Fruit fly (Drosophila melanogaster): ENCODE measurements around the gene Rcd-1.

The Rcd-1 gene

DNA sequence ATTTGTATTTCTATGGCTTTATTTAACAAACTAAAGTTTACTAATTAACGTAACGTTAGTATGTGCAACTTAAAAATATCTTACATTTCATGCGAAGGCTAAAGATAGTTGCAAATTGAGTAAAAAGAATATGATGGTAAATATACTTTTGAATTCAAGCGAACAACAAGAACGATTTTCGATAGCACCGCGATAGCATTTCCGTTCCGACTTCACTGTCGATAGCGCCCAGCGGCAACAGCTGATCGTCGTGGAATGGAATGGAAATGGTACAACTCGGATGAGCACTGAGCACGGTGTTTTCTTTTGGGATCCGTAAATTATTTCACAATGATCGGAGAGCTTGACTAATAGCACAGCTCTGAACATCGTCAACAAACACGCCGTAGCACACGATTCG lies 25.1 kb upstream of the Rcd-1 start (continued):
- no peak for TF ChIP-seq ERR (GFP tag; optimal IDR thresholded peaks at IDR 0.05)
- TF ChIP-seq Hand (GFP tag; optimal IDR thresholded peaks at IDR 0.05): peak; percentile 35
- TF ChIP-seq gro (GFP tag; optimal IDR thresholded peaks at IDR 0.05): peak; percentile 33
- no peak for TF ChIP-seq Doc2 (GFP tag; IDR thresholded peaks at IDR 0.05)
- TF ChIP-seq E2f2 (GFP tag; IDR thresholded peaks at IDR 0.05): peak; percentile 83
- TF ChIP-seq CG8281 (tag; optimal IDR thresholded peaks at IDR 0.05): no peak
- no peak for TF ChIP-seq CG15073 (GFP tag; optimal IDR thresholded peaks at IDR 0.05)
- peak; percentile 69 for TF ChIP-seq gcm (GFP tag; optimal IDR thresholded peaks at IDR 0.05)
- no peak for TF ChIP-seq CG7357 (GFP tag; IDR thresholded peaks at IDR 0.05)
- no peak for TF ChIP-seq CG9215 (GFP tag; IDR thresholded peaks at IDR 0.05)
- TF ChIP-seq cg (GFP tag; optimal IDR thresholded peaks at IDR 0.05): no peak
- no peak for TF ChIP-seq ara (GFP tag; IDR thresholded peaks at IDR 0.05)
- peak; percentile 74 for TF ChIP-seq chm (GFP tag; IDR thresholded peaks at IDR 0.05)
- TF ChIP-seq Nf-YA (GFP tag; IDR thresholded peaks at IDR 0.05): no peak
- peak; percentile 75 for TF ChIP-seq YL-1 (GFP tag; optimal IDR thresholded peaks at IDR 0.05)
- no peak; the same call in 2 of the 3 replicates for TF ChIP-seq CG17361 (GFP tag; IDR thresholded peaks at IDR 0.05)
- TF ChIP-seq CG7987 (GFP tag; optimal IDR thresholded peaks at IDR 0.05): peak; percentile 91
- TF ChIP-seq D (optimal IDR thresholded peaks at IDR 0.05): no peak
- TF ChIP-seq D (GFP tag; optimal IDR thresholded peaks at IDR 0.05): peak; percentile 18
- TF ChIP-seq Stat92E (GFP tag; optimal IDR thresholded peaks at IDR 0.05): no peak
- no peak for TF ChIP-seq Atf-2 (GFP tag; optimal IDR thresholded peaks at IDR 0.05)
- TF ChIP-seq CG4707 (GFP tag; optimal IDR thresholded peaks at IDR 0.05): peak; percentile 63
- TF ChIP-seq pum (GFP tag; optimal IDR thresholded peaks at IDR 0.05): no peak
- TF ChIP-seq ap (GFP tag; IDR thresholded peaks at IDR 0.05): 0 out of 2 replicates have a peak, but pooled peaks have one; percentile 9
- TF ChIP-seq schlank (tag; optimal IDR thresholded peaks at IDR 0.05): peak; percentile 71
- peak; percentile 21 for TF ChIP-seq NC2β (GFP tag; optimal IDR thresholded peaks at IDR 0.05)
- peak; percentile 29 for TF ChIP-seq org-1 (GFP tag; optimal IDR thresholded peaks at IDR 0.05)
- no peak for TF ChIP-seq fd96Cb (tag; optimal IDR thresholded peaks at IDR 0.05)
- TF ChIP-seq CG2116 (GFP tag; optimal IDR thresholded peaks at IDR 0.05): peak; percentile 94
- no peak for TF ChIP-seq sisA (GFP tag; IDR thresholded peaks at IDR 0.05)
- TF ChIP-seq Sin3A (optimal IDR thresholded peaks at IDR 0.05): no peak
- TF ChIP-seq trem (tag; optimal IDR thresholded peaks at IDR 0.05): peak; percentile 36
- TF ChIP-seq sr (GFP tag; IDR thresholded peaks at IDR 0.05): no peak
- TF ChIP-seq klu (GFP tag; IDR thresholded peaks at IDR 0.05): no peak
- no peak for TF ChIP-seq Camta (GFP tag; optimal IDR thresholded peaks at IDR 0.05)
- TF ChIP-seq CG11723 (GFP tag; optimal IDR thresholded peaks at IDR 0.05): peak; percentile 47
- no peak for TF ChIP-seq prd (optimal IDR thresholded peaks at IDR 0.05)
- TF ChIP-seq prd (GFP tag; IDR thresholded peaks at IDR 0.05): no peak
- TF ChIP-seq Opbp (GFP tag; IDR thresholded peaks at IDR 0.05; ENCODE audit: partially characterized antibody): peak; percentile 17; the same call in 1 of the 3 replicates
- no peak for TF ChIP-seq hkb (optimal IDR thresholded peaks at IDR 0.05)
- TF ChIP-seq hkb (GFP tag; IDR thresholded peaks at IDR 0.05): peak; percentile 69
- no peak for TF ChIP-seq gt (GFP tag; IDR thresholded peaks at IDR 0.05)
- TF ChIP-seq disco-r (GFP tag; optimal IDR thresholded peaks at IDR 0.05): no peak
- no peak for TF ChIP-seq Hr39 (optimal IDR thresholded peaks at IDR 0.05)
- no peak for TF ChIP-seq tio (GFP tag; optimal IDR thresholded peaks at IDR 0.05)
- TF ChIP-seq CG3065 (GFP tag; optimal IDR thresholded peaks at IDR 0.05): no peak
- TF ChIP-seq CG8089 (GFP tag; optimal IDR thresholded peaks at IDR 0.05): no peak
- no peak for TF ChIP-seq run (tag; optimal IDR thresholded peaks at IDR 0.05)
- TF ChIP-seq Tbp (GFP tag; optimal IDR thresholded peaks at IDR 0.05): no peak
- TF ChIP-seq CG18476 (GFP tag; optimal IDR thresholded peaks at IDR 0.05): no peak
- TF ChIP-seq seq (GFP tag; IDR thresholded peaks at IDR 0.05): no peak
- TF ChIP-seq CG4404 (GFP tag; IDR thresholded peaks at IDR 0.05): no peak
- TF ChIP-seq Fer2 (tag; optimal IDR thresholded peaks at IDR 0.05): no peak
- TF ChIP-seq ewg (GFP tag; optimal IDR thresholded peaks at IDR 0.05): no peak

All from whole organism, embryonic.